Fruit fly (Drosophila melanogaster): ENCODE results near the gene Lcp65Ab1.

DNA sequence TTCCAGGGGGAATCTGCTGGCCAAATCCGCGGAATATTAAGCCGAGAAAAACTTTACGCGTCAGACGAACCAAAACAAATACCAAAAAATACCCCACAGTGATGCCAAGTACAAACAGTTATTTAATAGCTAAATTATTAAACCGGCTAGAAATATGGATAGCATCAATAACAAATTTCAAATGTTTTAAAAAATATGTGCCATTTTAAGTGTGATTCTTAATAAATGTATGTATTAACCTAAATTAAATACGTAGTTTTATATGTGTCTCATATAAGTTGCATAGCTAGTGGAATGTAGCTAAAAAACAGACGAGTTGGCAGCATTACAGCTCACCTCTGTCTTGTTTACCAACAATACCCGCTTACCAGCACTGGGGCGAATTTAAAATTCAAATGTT, 32.4 kb downstream of the Lcp65Ab1 start, which contains the start of gene CG10274:
- TF ChIP-seq CG10348 (GFP tag; IDR thresholded peaks at IDR 0.05) = no peak
- TF ChIP-seq Pif1B (GFP tag; optimal IDR thresholded peaks at IDR 0.05) = no peak
- TF ChIP-seq Pif1A (GFP tag; optimal IDR thresholded peaks at IDR 0.05) = no peak
- TF ChIP-seq CG9948 (tag; optimal IDR thresholded peaks at IDR 0.05) = peak; percentile 52
- no peak for TF ChIP-seq Ets98B (GFP tag; IDR thresholded peaks at IDR 0.05)
- no peak for TF ChIP-seq EcR (GFP tag; optimal IDR thresholded peaks at IDR 0.05)
- no peak for TF ChIP-seq fd96Ca (GFP tag; IDR thresholded peaks at IDR 0.05)
- peak; percentile 72 for TF ChIP-seq CG15710 (tag; optimal IDR thresholded peaks at IDR 0.05)
- TF ChIP-seq D1 (tag; optimal IDR thresholded peaks at IDR 0.05) = no peak
- no peak for TF ChIP-seq Snoo (tag; optimal IDR thresholded peaks at IDR 0.05)
- no peak for TF ChIP-seq rn (GFP tag; IDR thresholded peaks at IDR 0.05)
- TF ChIP-seq CG14655 (GFP tag; optimal IDR thresholded peaks at IDR 0.05) = no peak

Data from whole organism, pupa.